Fruit fly (Drosophila melanogaster): ENCODE results near the gene ergic53.

Gene ergic53

dm6 chr3L:8546355-8546771 lies 11.6 kb downstream of the ergic53 start (continued):
- TF ChIP-seq yki (optimal IDR thresholded peaks at IDR 0.05) (peak; percentile 86), emc (GFP tag; optimal IDR thresholded peaks at IDR 0.05) (no peak), Eip74EF (GFP tag; optimal IDR thresholded peaks at IDR 0.05) (peak in 1 of 2 experiments; percentile 28), esg (GFP tag; conservative IDR thresholded peaks at IDR 0.05) (no peak), Bteb2 (GFP tag; optimal IDR thresholded peaks at IDR 0.05) (no peak), dmrt99B (tag; optimal IDR thresholded peaks at IDR 0.05) (no peak), HLH4C (GFP tag; IDR thresholded peaks at IDR 0.05; ENCODE audit: partially characterized antibody) (no peak), CG12104 (GFP tag; optimal IDR thresholded peaks at IDR 0.05) (no peak), CG31441 (GFP tag; IDR thresholded peaks at IDR 0.05) (no peak), CG8944 (GFP tag; optimal IDR thresholded peaks at IDR 0.05) (no peak), CoRest (tag; optimal IDR thresholded peaks at IDR 0.05) (no peak), NfI (GFP tag; optimal IDR thresholded peaks at IDR 0.05) (no peak), pum (GFP tag; optimal IDR thresholded peaks at IDR 0.05) (no peak), luna (GFP tag; optimal IDR thresholded peaks at IDR 0.05) (no peak), Stat92E (GFP tag; optimal IDR thresholded peaks at IDR 0.05) (peak in 1 of 3 experiments; percentile 59), ranshi (GFP tag; IDR thresholded peaks at IDR 0.05) (peak; percentile 17; the same call in 1 of the 2 replicates), CG4360 (GFP tag; IDR thresholded peaks at IDR 0.05) (no peak), grau (tag; optimal IDR thresholded peaks at IDR 0.05) (no peak), CG14860 (GFP tag; IDR thresholded peaks at IDR 0.05; ENCODE audit: partially characterized antibody) (no peak), Atf3 (GFP tag; optimal IDR thresholded peaks at IDR 0.05) (no peak), CG3065 (GFP tag; optimal IDR thresholded peaks at IDR 0.05) (no peak), eyg (GFP tag; optimal IDR thresholded peaks at IDR 0.05) (no peak), CG10543 (GFP tag; optimal IDR thresholded peaks at IDR 0.05) (peak; percentile 58), fd3F (GFP tag; optimal IDR thresholded peaks at IDR 0.05) (no peak), sr (GFP tag; IDR thresholded peaks at IDR 0.05) (0 out of 3 replicates have a peak, but pooled peaks have one; percentile 14), CG11085 (GFP tag; IDR thresholded peaks at IDR 0.05) (no peak), CG11504 (tag; optimal IDR thresholded peaks at IDR 0.05) (no peak), TFAM (GFP tag; optimal IDR thresholded peaks at IDR 0.05) (no peak), oc (tag; optimal IDR thresholded peaks at IDR 0.05) (peak; percentile 56), CG18599 (GFP tag; optimal IDR thresholded peaks at IDR 0.05) (peak; percentile 20), pros (GFP tag; optimal IDR thresholded peaks at IDR 0.05) (no peak), CG2678 (tag; optimal IDR thresholded peaks at IDR 0.05) (no peak), CG5180 (GFP tag; optimal IDR thresholded peaks at IDR 0.05) (no peak), CG6689 (GFP tag; IDR thresholded peaks at IDR 0.05) (no peak), CG11093 (GFP tag; IDR thresholded peaks at IDR 0.05) (no peak), CG15601 (tag; optimal IDR thresholded peaks at IDR 0.05) (no peak), ERR (GFP tag; optimal IDR thresholded peaks at IDR 0.05) (no peak), wor (GFP tag; IDR thresholded peaks at IDR 0.05) (no peak), Nf-YA (GFP tag; IDR thresholded peaks at IDR 0.05) (0 out of 2 replicates have a peak, but pooled peaks have one; percentile 11), bcd (GFP tag; optimal IDR thresholded peaks at IDR 0.05) (no peak), pnt (GFP tag; optimal IDR thresholded peaks at IDR 0.05) (no peak), CG10147 (GFP tag; optimal IDR thresholded peaks at IDR 0.05) (no peak), Hsf (GFP tag; optimal IDR thresholded peaks at IDR 0.05) (no peak), tna (GFP tag; IDR thresholded peaks at IDR 0.05; ENCODE audit: partially characterized antibody) (0 out of 2 replicates have a peak, but pooled peaks have one; percentile 39), CG12219 (GFP tag; optimal IDR thresholded peaks at IDR 0.05) (no peak), CG3847 (GFP tag; IDR thresholded peaks at IDR 0.05) (no peak), CG10209 (GFP tag; optimal IDR thresholded peaks at IDR 0.05) (no peak), Antp (GFP tag; optimal IDR thresholded peaks at IDR 0.05) (no peak), dimm (GFP tag; IDR thresholded peaks at IDR 0.05) (no peak), crol (GFP tag; IDR thresholded peaks at IDR 0.05) (peak; percentile 97), kay (GFP tag; optimal IDR thresholded peaks at IDR 0.05) (peak; percentile 93)

Data from whole organism, embryonic.